Worm (Caenorhabditis elegans) whole organism, L2 larva: ENCODE measurements around the gene srv-9.

Experiments
- C34F6.9 ChIP-seq: fragments of 150-350 bp; optimal IDR thresholded peaks from 2 replicates; lab custom pipeline; 2014; ENCODE audit warnings: missing biosample characterization, missing genetic modification characterization
- R02D3.7 ChIP-seq: fragments of 150-350 bp; optimal IDR thresholded peaks from 2 replicates; lab custom pipeline; 2014; ENCODE audit warnings: missing biosample characterization, missing genetic modification characterization
- Y55F3AM.14 ChIP-seq: fragments of 200-800 bp; sonication (Bioruptor generic); optimal IDR thresholded peaks from 2 replicates; lab custom pipeline; 2018; ENCODE audit warnings: mild to moderate bottlenecking, missing genetic modification characterization, missing compliant biosample characterization
- ZK546.5 ChIP-seq: sonication (generic microtip); optimal IDR thresholded peaks from 2 replicates; lab custom pipeline; 2017; ENCODE audit warnings: missing biosample characterization, missing genetic modification characterization
- alr-1 ChIP-seq: fragments of 150-350 bp; optimal IDR thresholded peaks from 2 replicates; lab custom pipeline; 2014; ENCODE audit warnings: missing biosample characterization, missing genetic modification characterization
- aly-2 ChIP-seq: fragments of 150-350 bp; optimal IDR thresholded peaks from 2 replicates; lab custom pipeline; 2014; ENCODE audit warnings: missing biosample characterization, missing genetic modification characterization
- ama-1 ChIP-seq: fragments of 150-350 bp; optimal IDR thresholded peaks from 2 replicates; lab custom pipeline; 2018; ENCODE audit warnings: inconsistent platforms
- blmp-1 ChIP-seq: sonication (generic microtip); optimal IDR thresholded peaks from 2 replicates; lab custom pipeline; 2017; ENCODE audit warnings: missing genetic modification characterization, mild to moderate bottlenecking, missing compliant biosample characterization, antibody characterized with exemption, moderate library complexity; ENCODE audit not compliant: insufficient read depth
- ceh-82 ChIP-seq: fragments of 150-350 bp; optimal IDR thresholded peaks from 2 replicates; lab custom pipeline; 2014; ENCODE audit warnings: missing biosample characterization, missing genetic modification characterization
- crh-2 ChIP-seq: sonication (generic microtip); optimal IDR thresholded peaks from 2 replicates; lab custom pipeline; 2017; ENCODE audit warnings: missing biosample characterization, missing genetic modification characterization
- dmd-4 ChIP-seq: sonication (generic microtip); optimal IDR thresholded peaks from 2 replicates; lab custom pipeline; 2017; ENCODE audit warnings: missing biosample characterization, missing genetic modification characterization
- egl-27 ChIP-seq: sonication (generic microtip); optimal IDR thresholded peaks from 3 replicates; lab custom pipeline; 2017; ENCODE audit warnings: missing biosample characterization, missing genetic modification reagents, missing genetic modification characterization
- elt-1 ChIP-seq: fragments of 150-350 bp; optimal IDR thresholded peaks from 2 replicates; lab custom pipeline; 2014; ENCODE audit warnings: missing biosample characterization, missing genetic modification characterization
- elt-3 ChIP-seq: sonication (generic microtip); optimal IDR thresholded peaks from 2 replicates; lab custom pipeline; 2017; ENCODE audit warnings: missing biosample characterization, missing genetic modification characterization
- gmeb-1 ChIP-seq: fragments of 150-350 bp; optimal IDR thresholded peaks from 2 replicates; lab custom pipeline; 2014; ENCODE audit warnings: missing biosample characterization, missing genetic modification characterization
- lin-11 ChIP-seq: fragments of 150-350 bp; sonication (generic microtip); optimal IDR thresholded peaks from 2 replicates; lab custom pipeline; 2014; ENCODE audit warnings: missing biosample characterization, missing genetic modification characterization, inconsistent platforms, mixed read lengths
- lin-13 ChIP-seq: fragments of 150-350 bp; optimal IDR thresholded peaks from 2 replicates; lab custom pipeline; 2014; ENCODE audit warnings: missing biosample characterization, missing genetic modification reagents, missing genetic modification characterization
- lin-39 ChIP-seq: fragments of 150-350 bp; optimal IDR thresholded peaks from 2 replicates; lab custom pipeline; 2014; ENCODE audit warnings: missing biosample characterization, missing genetic modification reagents, missing genetic modification characterization
- lsy-2 ChIP-seq, 2 experiments: fragments of 150-350 bp in 1 of 2; sonication (generic microtip) in 1 of 2; optimal IDR thresholded peaks; 2 replicates each; lab custom pipeline; 2014 to 2017; ENCODE audit warnings: missing biosample characterization in 2 of 2, missing genetic modification characterization in 2 of 2
- mab-5 ChIP-seq: fragments of 150-350 bp; optimal IDR thresholded peaks from 2 replicates; lab custom pipeline; 2014; ENCODE audit warnings: missing biosample characterization, missing genetic modification characterization
- mbf-1 ChIP-seq: sonication (generic microtip); optimal IDR thresholded peaks from 2 replicates; lab custom pipeline; 2017; ENCODE audit warnings: missing biosample characterization, missing genetic modification characterization
- nhr-10 ChIP-seq: sonication (generic microtip); optimal IDR thresholded peaks from 2 replicates; lab custom pipeline; 2017; ENCODE audit warnings: missing biosample characterization, missing genetic modification characterization
- nhr-11 ChIP-seq: fragments of 150-350 bp; optimal IDR thresholded peaks from 2 replicates; lab custom pipeline; 2014; ENCODE audit warnings: missing biosample characterization, missing genetic modification characterization
- nhr-12 ChIP-seq: fragments of 150-350 bp; optimal IDR thresholded peaks from 2 replicates; lab custom pipeline; 2014; ENCODE audit warnings: missing biosample characterization, missing genetic modification characterization
- nhr-129 ChIP-seq: fragments of 150-350 bp; optimal IDR thresholded peaks from 2 replicates; lab custom pipeline; 2014; ENCODE audit warnings: missing biosample characterization, missing genetic modification characterization
- nhr-21 ChIP-seq: fragments of 150-350 bp; optimal IDR thresholded peaks from 2 replicates; lab custom pipeline; 2014; ENCODE audit warnings: missing biosample characterization, missing genetic modification characterization
- nhr-237 ChIP-seq: fragments of 150-350 bp; optimal IDR thresholded peaks from 2 replicates; lab custom pipeline; 2014; ENCODE audit warnings: missing biosample characterization, missing genetic modification characterization
- nhr-6 ChIP-seq: fragments of 150-350 bp; optimal IDR thresholded peaks from 2 replicates; lab custom pipeline; 2014; ENCODE audit warnings: missing biosample characterization, missing genetic modification characterization
- nhr-77 ChIP-seq: fragments of 150-350 bp; optimal IDR thresholded peaks from 2 replicates; lab custom pipeline; 2014; ENCODE audit warnings: missing biosample characterization, missing genetic modification characterization
- peb-1 ChIP-seq: fragments of 150-350 bp; optimal IDR thresholded peaks from 2 replicates; lab custom pipeline; 2014; ENCODE audit warnings: missing biosample characterization, missing genetic modification characterization
- sem-4 ChIP-seq: fragments of 150-350 bp; optimal IDR thresholded peaks from 2 replicates; lab custom pipeline; 2014; ENCODE audit warnings: missing biosample characterization, missing genetic modification reagents, missing genetic modification characterization
- skn-1 ChIP-seq: sonication (generic microtip); optimal IDR thresholded peaks from 2 replicates; lab custom pipeline; 2017; ENCODE audit warnings: missing biosample characterization, missing genetic modification characterization
- sma-3 ChIP-seq: sonication (generic microtip); optimal IDR thresholded peaks from 2 replicates; lab custom pipeline; 2016; ENCODE audit warnings: missing genetic modification reagents, missing genetic modification characterization, missing compliant biosample characterization
- sma-9 ChIP-seq, 2 experiments: fragments of 150-350 bp in 1 of 2; sonication (generic microtip) in 1 of 2; optimal IDR thresholded peaks; 2 replicates each; lab custom pipeline; 2014 to 2016; ENCODE audit warnings: missing genetic modification characterization in 2 of 2, mild to moderate bottlenecking in 1 of 2, missing biosample characterization in 1 of 2, missing compliant biosample characterization in 1 of 2, missing genetic modification reagents in 1 of 2, moderate library complexity in 1 of 2
- snpc-4 ChIP-seq: fragments of 150-350 bp; optimal IDR thresholded peaks from 2 replicates; lab custom pipeline; 2014; ENCODE audit warnings: missing biosample characterization, missing genetic modification characterization
- unc-39 ChIP-seq: fragments of 150-350 bp; optimal IDR thresholded peaks from 2 replicates; lab custom pipeline; 2014; ENCODE audit warnings: missing biosample characterization, missing genetic modification characterization
- unc-55 ChIP-seq: fragments of 150-350 bp; sonication (generic microtip); optimal IDR thresholded peaks from 3 replicates; lab custom pipeline; 2014; ENCODE audit warnings: missing biosample characterization, missing genetic modification reagents, missing genetic modification characterization
- unc-62 ChIP-seq: fragments of 150-350 bp; optimal IDR thresholded peaks from 2 replicates; lab custom pipeline; 2014; ENCODE audit warnings: missing biosample characterization, missing genetic modification reagents, missing genetic modification characterization
- zag-1 ChIP-seq: fragments of 150-350 bp; optimal IDR thresholded peaks from 2 replicates; lab custom pipeline; 2014; ENCODE audit warnings: missing biosample characterization, missing genetic modification characterization
- ztf-1 ChIP-seq: fragments of 200-800 bp; sonication (Bioruptor generic); conservative IDR thresholded peaks from 2 replicates; pipeline ENCODE4 v1.3.6; 2022; ENCODE audit warnings: missing genetic modification characterization, missing compliant biosample characterization
- ztf-11 ChIP-seq: sonication (generic microtip); optimal IDR thresholded peaks from 2 replicates; lab custom pipeline; 2017; ENCODE audit warnings: missing biosample characterization, missing genetic modification characterization
- ztf-4 ChIP-seq: fragments of 150-350 bp; optimal IDR thresholded peaks from 2 replicates; lab custom pipeline; 2014; ENCODE audit warnings: missing biosample characterization, missing genetic modification characterization

The srv-9 gene

ce11 chrV:13441661-13442060 is 18.7 kb upstream of the srv-9 start, which contains the start of gene col-162:
TSS of gene col-162 (plus strand) at chrV:13441961.
- TF ChIP-seq sma-9 (GFP tag; optimal IDR thresholded peaks at IDR 0.05; lab: Kevin White, UChicago) (no peak), sma-9 (tag; optimal IDR thresholded peaks at IDR 0.05; lab: Kevin White, UChicago) (no peak), nhr-129 (tag; lab: Kevin White, UChicago) (no peak), lin-11 (no peak), aly-2 (tag; lab: Kevin White, UChicago) (no peak), unc-39 (no peak), C34F6.9 (tag; lab: Kevin White, UChicago) (no peak), dmd-4 (tag; lab: Kevin White, UChicago) (no peak), blmp-1 (tag; lab: Kevin White, UChicago) (no peak), peb-1 (tag; lab: Kevin White, UChicago) (no peak), nhr-21 (no peak), lin-39 (tag; lab: Kevin White, UChicago) (no peak), nhr-12 (tag; lab: Kevin White, UChicago) (no peak), R02D3.7 (tag; lab: Kevin White, UChicago) (no peak), ZK546.5 (no peak), mab-5 (tag; lab: Kevin White, UChicago) (no peak), nhr-77 (no peak), lsy-2 (tag; optimal IDR thresholded peaks at IDR 0.05; lab: Kevin White, UChicago) (no peak)

ce11 chrV:13437473-13438074 is 14.6 kb upstream of the srv-9 start, which contains the start of gene mes-4:
TSS of gene mes-4 (minus strand) at chrV:13437545.
- peak; percentile 49 for TF ChIP-seq gmeb-1 (tag; lab: Kevin White, UChicago)
- TF ChIP-seq dmd-4 (tag; lab: Kevin White, UChicago), result no peak

- no peak for TF ChIP-seq mbf-1 (tag; lab: Kevin White, UChicago)
- no peak for TF ChIP-seq dmd-4 (tag; lab: Kevin White, UChicago)
- no peak for TF ChIP-seq lin-13 (GFP tag; lab: Kevin White, UChicago)
- TF ChIP-seq unc-55 (GFP tag; lab: Kevin White, UChicago), result no peak
- no peak for TF ChIP-seq nhr-129 (tag; lab: Kevin White, UChicago)
- TF ChIP-seq ztf-11 (tag; lab: Kevin White, UChicago), result no peak
- TF ChIP-seq nhr-10 (tag; lab: Kevin White, UChicago), result no peak
Observed at ce11 chrV:13432364-13432763, 9.4 kb upstream of the srv-9 start, which contains the start of gene srd-17. TSS of gene srd-17 (minus strand) at chrV:13432714.

- TF ChIP-seq nhr-129 (tag; lab: Kevin White, UChicago) (no peak), ama-1 (lab: Kevin White, UChicago) (no peak), zag-1 (tag; lab: Kevin White, UChicago) (no peak), elt-1 (tag; lab: Kevin White, UChicago) (no peak), ztf-1 (no peak), egl-27 (no peak), ceh-82 (no peak), unc-62 (GFP tag; lab: Kevin White, UChicago) (no peak), skn-1 (no peak), ztf-4 (no peak), Y55F3AM.14 (GFP tag; lab: Kevin White, UChicago) (no peak), crh-2 (tag; lab: Kevin White, UChicago) (no peak), ZK546.5 (no peak), blmp-1 (tag; lab: Kevin White, UChicago) (no peak), sem-4 (tag; lab: Kevin White, UChicago) (no peak), unc-55 (GFP tag; lab: Kevin White, UChicago) (no peak)
Observed at ce11 chrV:13428660-13429059, 5.7 kb upstream of the srv-9 start, which contains the start of gene srd-19. TSS of gene srd-19 (minus strand) at chrV:13428760.

- no peak for TF ChIP-seq nhr-6 (tag; lab: Kevin White, UChicago)
- no peak for TF ChIP-seq nhr-21
- no peak for TF ChIP-seq nhr-237
- no peak for TF ChIP-seq sma-9 (GFP tag; optimal IDR thresholded peaks at IDR 0.05; lab: Kevin White, UChicago)
- TF ChIP-seq sma-9 (tag; optimal IDR thresholded peaks at IDR 0.05; lab: Kevin White, UChicago), result no peak
- TF ChIP-seq ztf-1, result no peak
- no peak for TF ChIP-seq snpc-4 (tag; lab: Kevin White, UChicago)
- TF ChIP-seq elt-3 (tag; lab: Kevin White, UChicago), result no peak
- TF ChIP-seq sma-3 (GFP tag; lab: Kevin White, UChicago), result no peak
- TF ChIP-seq unc-62 (GFP tag; lab: Kevin White, UChicago), result no peak
- TF ChIP-seq elt-1 (tag; lab: Kevin White, UChicago), result no peak
- no peak for TF ChIP-seq lin-13 (GFP tag; lab: Kevin White, UChicago)
- TF ChIP-seq nhr-11 (tag; lab: Kevin White, UChicago), result no peak
- TF ChIP-seq mab-5 (tag; lab: Kevin White, UChicago), result no peak
- TF ChIP-seq ceh-82, result no peak
- no peak for TF ChIP-seq alr-1 (tag; lab: Kevin White, UChicago)
Observed at ce11 chrV:13427378-13427777, 4.4 kb upstream of the srv-9 start.
